Worm (Caenorhabditis elegans) whole organism, mixed stage, embryonic: Measurements from ENCODE around the gene coq-5.

Source experiments
- M03D4.4 ChIP-seq: sonication (generic microtip); optimal IDR thresholded peaks from 2 replicates; lab custom pipeline; 2017; ENCODE audit warnings: mild to moderate bottlenecking, missing genetic modification characterization, missing compliant biosample characterization
- bed-3 ChIP-seq: fragments of 200-800 bp; sonication (Bioruptor generic); optimal IDR thresholded peaks from 3 replicates; lab custom pipeline; 2018; ENCODE audit warnings: mild to moderate bottlenecking, missing genetic modification characterization, moderate library complexity, missing compliant biosample characterization
- blmp-1 ChIP-seq: fragments of 150-350 bp; optimal IDR thresholded peaks from 2 replicates; lab custom pipeline; 2014; ENCODE audit warnings: missing biosample characterization, missing genetic modification characterization
- ceh-83 ChIP-seq: fragments of 200-800 bp; sonication (Bioruptor generic); optimal IDR thresholded peaks from 2 replicates; lab custom pipeline; 2018; ENCODE audit warnings: mild to moderate bottlenecking, missing genetic modification characterization, missing compliant biosample characterization
- cnd-1 ChIP-seq: fragments of 200-800 bp; sonication (Bioruptor generic); optimal IDR thresholded peaks from 2 replicates; lab custom pipeline; 2018; ENCODE audit warnings: mild to moderate bottlenecking, missing genetic modification characterization, missing compliant biosample characterization
- drap-1 ChIP-seq: fragments of 200-800 bp; sonication (Bioruptor generic); optimal IDR thresholded peaks from 3 replicates; lab custom pipeline; 2018; ENCODE audit warnings: mild to moderate bottlenecking, missing genetic modification characterization, missing compliant biosample characterization
- elt-1 ChIP-seq: sonication (generic microtip); optimal IDR thresholded peaks from 2 replicates; lab custom pipeline; 2017; ENCODE audit warnings: missing genetic modification characterization, mild to moderate bottlenecking, missing compliant biosample characterization, antibody characterized with exemption, moderate library complexity, borderline replicate concordance; ENCODE audit not compliant: insufficient read depth
- elt-3 ChIP-seq: fragments of 150-350 bp; optimal IDR thresholded peaks from 2 replicates; lab custom pipeline; 2014; ENCODE audit warnings: missing biosample characterization, missing genetic modification characterization
- flh-1 ChIP-seq: fragments of 200-800 bp; sonication (Bioruptor generic); optimal IDR thresholded peaks from 2 replicates; lab custom pipeline; 2018; ENCODE audit warnings: mild to moderate bottlenecking, missing genetic modification characterization, moderate library complexity, missing compliant biosample characterization
- hlh-1 ChIP-seq: fragments of 150-350 bp; optimal IDR thresholded peaks from 2 replicates; lab custom pipeline; 2014; ENCODE audit warnings: missing biosample characterization, missing genetic modification reagents, missing genetic modification characterization
- lin-13 ChIP-seq: fragments of 150-350 bp; optimal IDR thresholded peaks from 2 replicates; lab custom pipeline; 2014; ENCODE audit warnings: missing biosample characterization, missing genetic modification characterization
- lin-32 ChIP-seq: fragments of 200-800 bp; sonication (Bioruptor generic); optimal IDR thresholded peaks from 2 replicates; lab custom pipeline; 2018; ENCODE audit warnings: mild to moderate bottlenecking, missing genetic modification characterization, missing compliant biosample characterization
- lsy-2 ChIP-seq: fragments of 150-350 bp; optimal IDR thresholded peaks from 2 replicates; lab custom pipeline; 2014; ENCODE audit warnings: missing biosample characterization, missing genetic modification characterization
- mab-5 ChIP-seq: fragments of 150-350 bp; optimal IDR thresholded peaks from 2 replicates; lab custom pipeline; 2014; ENCODE audit warnings: missing biosample characterization, missing genetic modification characterization
- nhr-12 ChIP-seq: fragments of 150-350 bp; optimal IDR thresholded peaks from 2 replicates; lab custom pipeline; 2014; ENCODE audit warnings: missing biosample characterization, missing genetic modification characterization
- nhr-2 ChIP-seq: fragments of 150-350 bp; optimal IDR thresholded peaks from 2 replicates; lab custom pipeline; 2014; ENCODE audit warnings: missing biosample characterization, missing genetic modification characterization
- nhr-28 ChIP-seq: fragments of 150-350 bp; optimal IDR thresholded peaks from 2 replicates; lab custom pipeline; 2014; ENCODE audit warnings: missing biosample characterization, missing genetic modification characterization
- nhr-76 ChIP-seq: sonication (generic microtip); optimal IDR thresholded peaks from 2 replicates; lab custom pipeline; 2017; ENCODE audit warnings: missing biosample characterization, missing genetic modification characterization
- pha-4 ChIP-seq: fragments of 150-350 bp; optimal IDR thresholded peaks from 2 replicates; lab custom pipeline; 2018; ENCODE audit warnings: missing biosample characterization, missing genetic modification reagents, missing genetic modification characterization
- sem-2 ChIP-seq: fragments of 200-800 bp; sonication (Bioruptor generic); optimal IDR thresholded peaks from 2 replicates; lab custom pipeline; 2018; ENCODE audit warnings: mild to moderate bottlenecking, missing genetic modification characterization, missing compliant biosample characterization
- snpc-4 ChIP-seq: fragments of 150-350 bp; optimal IDR thresholded peaks from 2 replicates; lab custom pipeline; 2014; ENCODE audit warnings: missing biosample characterization, missing genetic modification characterization
- sptf-1 ChIP-seq: sonication (generic microtip); optimal IDR thresholded peaks from 2 replicates; lab custom pipeline; 2017; ENCODE audit warnings: mild to moderate bottlenecking, missing genetic modification characterization, moderate library complexity, missing compliant biosample characterization
- tbx-8 ChIP-seq: fragments of 200-800 bp; sonication (Bioruptor generic); optimal IDR thresholded peaks from 2 replicates; lab custom pipeline; 2018; ENCODE audit warnings: mild to moderate bottlenecking, missing genetic modification characterization, moderate library complexity, missing compliant biosample characterization
- unc-120 ChIP-seq: sonication (generic microtip); optimal IDR thresholded peaks from 2 replicates; lab custom pipeline; 2017; ENCODE audit warnings: missing genetic modification characterization, missing compliant biosample characterization; ENCODE audit not compliant: poor library complexity, severe bottlenecking
- unc-39 ChIP-seq: fragments of 150-350 bp; optimal IDR thresholded peaks from 2 replicates; lab custom pipeline; 2014; ENCODE audit warnings: missing biosample characterization, missing genetic modification characterization
- unc-62 ChIP-seq: fragments of 150-350 bp; optimal IDR thresholded peaks from 2 replicates; lab custom pipeline; 2014; ENCODE audit warnings: missing biosample characterization, missing genetic modification reagents, missing genetic modification characterization
- zip-8 ChIP-seq: fragments of 150-350 bp; optimal IDR thresholded peaks from 2 replicates; lab custom pipeline; 2014; ENCODE audit warnings: missing biosample characterization, missing genetic modification characterization
- ztf-11 ChIP-seq: fragments of 150-350 bp; optimal IDR thresholded peaks from 2 replicates; lab custom pipeline; 2014; ENCODE audit warnings: missing biosample characterization, missing genetic modification characterization

The coq-5 gene

ce11 chrIII:7877090-7877489, 18.8 kb upstream of the coq-5 start:
- TF ChIP-seq unc-62 (GFP tag; lab: Kevin White, UChicago) (no peak), ztf-11 (no peak), elt-1 (tag; lab: Kevin White, UChicago) (no peak), unc-120 (tag; lab: Kevin White, UChicago) (no peak), pha-4 (tag; lab: Kevin White, UChicago) (no peak), M03D4.4 (tag; lab: Kevin White, UChicago) (no peak), lin-13 (tag; lab: Kevin White, UChicago) (no peak), elt-3 (tag; lab: Kevin White, UChicago) (no peak)

DNA sequence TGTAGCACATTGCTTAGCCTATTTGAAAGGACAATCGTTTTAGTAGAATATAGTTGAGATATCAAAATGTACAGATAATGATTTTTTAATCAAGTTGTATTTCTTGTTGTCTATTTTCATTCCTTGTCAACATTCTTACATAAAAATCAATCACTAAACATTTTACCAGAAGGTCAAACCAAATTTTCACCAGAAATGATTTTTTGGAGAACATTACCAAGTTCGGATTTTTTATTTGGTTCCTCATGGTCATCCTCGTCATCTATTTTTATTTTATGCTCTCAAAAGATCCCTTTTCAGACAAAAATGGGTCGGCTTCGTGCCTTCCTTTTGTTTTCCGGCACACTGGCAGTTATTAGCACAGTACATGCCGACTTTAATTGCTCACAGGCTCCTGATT, 15.2 kb upstream of the coq-5 start, which contains the start of gene tyr-1:
Gene tyr-1, plus strand, starts transcription at position 301 of the 400 bp plus-strand sequence.
- TF ChIP-seq M03D4.4 (tag; lab: Kevin White, UChicago) = no peak
- no peak for TF ChIP-seq flh-1 (GFP tag; lab: Kevin White, UChicago)
- no peak for TF ChIP-seq unc-39 (tag; lab: Kevin White, UChicago)

DNA sequence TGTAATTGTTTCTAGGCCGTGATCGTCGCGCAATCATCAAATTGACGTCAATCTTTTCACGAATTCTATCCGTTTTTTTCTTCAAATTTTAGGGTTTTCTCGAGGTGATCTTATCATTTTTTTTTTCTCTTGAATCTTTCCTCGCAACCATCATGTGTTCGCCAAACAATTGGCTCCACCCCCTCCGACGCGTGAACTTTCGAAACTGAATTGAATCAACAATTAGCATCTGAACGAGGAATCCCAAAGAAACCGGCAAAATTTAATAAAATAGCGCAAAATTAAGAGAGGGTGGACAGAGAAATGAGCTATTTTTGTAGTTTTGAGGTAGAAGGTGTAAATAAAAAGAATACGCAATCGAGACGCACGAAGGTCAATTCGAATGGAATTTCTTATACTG, 14.5 kb upstream of the coq-5 start:
- TF ChIP-seq sptf-1 (tag; lab: Kevin White, UChicago) (no peak), zip-8 (tag; lab: Kevin White, UChicago) (no peak), M03D4.4 (tag; lab: Kevin White, UChicago) (no peak), cnd-1 (tag; lab: Kevin White, UChicago) (no peak), bed-3 (GFP tag; lab: Kevin White, UChicago) (no peak)

DNA sequence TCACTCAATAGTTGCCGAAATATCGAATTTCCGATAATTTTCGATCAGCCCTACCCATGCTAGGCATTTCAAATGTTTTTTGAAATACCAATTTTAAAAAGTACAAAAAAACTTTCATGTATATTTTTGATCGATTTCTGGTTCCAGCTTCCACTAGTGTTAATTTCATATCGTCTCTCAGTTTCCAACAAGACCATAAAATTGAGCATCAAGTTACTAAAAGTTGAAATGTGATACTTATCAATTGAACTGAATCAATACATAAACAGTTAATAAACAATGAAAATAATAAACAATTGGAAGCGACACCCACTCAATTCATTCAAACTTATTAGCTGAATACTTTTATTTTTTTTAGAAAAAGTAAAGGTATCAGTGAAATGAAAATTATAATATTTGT, 7.9 kb upstream of the coq-5 start, which contains the start of gene cup-4:
Gene cup-4, plus strand, starts transcription at position 301 of the 400 bp plus-strand sequence.
- TF ChIP-seq elt-1 (tag; lab: Kevin White, UChicago) (no peak), lsy-2 (tag; lab: Kevin White, UChicago) (no peak), ztf-11 (no peak), nhr-76 (tag; lab: Kevin White, UChicago) (no peak), bed-3 (GFP tag; lab: Kevin White, UChicago) (no peak), mab-5 (tag; lab: Kevin White, UChicago) (no peak)

ce11 chrIII:7865238-7865761, 7.0 kb upstream of the coq-5 start, which contains the start of gene slc-17.3:
TSS of gene slc-17.3 (minus strand) at chrIII:7865288.
- TF ChIP-seq sem-2 (GFP tag; lab: Kevin White, UChicago) = no peak
- TF ChIP-seq ceh-83 = no peak

DNA sequence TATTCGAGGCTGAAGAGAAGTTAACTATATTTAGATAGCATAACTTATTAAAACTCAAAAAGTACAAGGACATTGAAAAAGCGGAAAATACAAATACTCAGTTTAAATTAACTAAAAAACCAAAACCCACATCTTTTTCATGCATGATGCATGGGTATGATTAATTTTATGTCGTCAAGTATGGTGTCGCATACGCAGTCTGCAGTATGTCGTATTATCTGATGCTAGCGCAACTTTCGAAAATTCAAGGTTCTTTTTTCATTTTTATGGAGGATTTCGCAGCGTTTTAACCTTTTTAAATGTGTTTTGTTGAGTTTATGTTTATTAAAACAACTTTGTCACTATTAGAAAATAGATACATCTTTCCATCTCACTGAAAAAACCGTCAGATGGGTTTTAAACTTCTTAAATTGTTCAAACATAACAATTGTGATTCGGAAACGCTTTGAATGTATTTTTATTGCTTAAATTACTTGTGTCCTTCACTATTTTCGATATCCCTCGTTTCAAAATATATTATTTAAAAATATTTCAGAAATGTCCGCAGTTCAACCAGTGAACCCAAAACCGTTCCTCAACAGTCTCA, 3.4 kb upstream of the coq-5 start, which contains the start of gene snr-5:
Gene snr-5, plus strand, starts transcription at position 536 of the 586 bp plus-strand sequence.
- TF ChIP-seq lsy-2 (tag; lab: Kevin White, UChicago) (no peak), ztf-11 (no peak), hlh-1 (tag; lab: Kevin White, UChicago) (no peak), mab-5 (tag; lab: Kevin White, UChicago) (no peak), sem-2 (GFP tag; lab: Kevin White, UChicago) (no peak), zip-8 (tag; lab: Kevin White, UChicago) (no peak), elt-3 (tag; lab: Kevin White, UChicago) (no peak), nhr-28 (no peak), lin-32 (GFP tag; lab: Kevin White, UChicago) (no peak), blmp-1 (no peak), drap-1 (GFP tag; lab: Kevin White, UChicago) (no peak), unc-39 (tag; lab: Kevin White, UChicago) (no peak), nhr-12 (no peak), nhr-2 (no peak), lin-13 (tag; lab: Kevin White, UChicago) (no peak), flh-1 (GFP tag; lab: Kevin White, UChicago) (no peak), snpc-4 (tag; lab: Kevin White, UChicago) (no peak), tbx-8 (GFP tag; lab: Kevin White, UChicago) (no peak)
